Worm (Caenorhabditis elegans): ENCODE measurements around the gene col-41.

col-41 gene

DNA sequence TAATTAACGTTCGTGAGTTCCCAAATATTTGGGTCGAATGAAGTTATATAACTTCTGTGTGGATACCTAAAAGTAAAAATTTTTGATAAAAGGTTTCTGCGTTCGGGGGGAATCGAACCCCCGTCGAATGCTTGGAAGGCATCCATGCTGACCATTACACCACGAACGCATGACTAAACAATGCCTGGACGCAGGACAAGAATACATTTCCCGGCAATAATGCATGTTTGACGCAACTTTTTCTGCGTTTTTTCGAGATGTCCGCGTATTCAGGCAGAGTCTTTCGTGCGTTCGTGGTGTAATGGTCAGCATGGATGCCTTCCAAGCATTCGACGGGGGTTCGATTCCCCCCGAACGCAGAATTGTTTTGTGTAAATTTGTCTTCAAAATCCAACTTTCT is 24.4 kb upstream of the col-41 start (continued):
- TF ChIP-seq ama-1 (optimal IDR thresholded peaks at IDR 0.05) (no peak), ama-1 (GFP tag; optimal IDR thresholded peaks at IDR 0.05) (peak; percentile 34 to 89), dpl-1 (GFP tag; optimal IDR thresholded peaks at IDR 0.05) (peak; percentile 22), madf-6 (GFP tag; IDR thresholded peaks at IDR 0.05) (peak; percentile 59; the same call in 1 of the 2 replicates), snpc-1.3 (tag; optimal IDR thresholded peaks at IDR 0.05; ENCODE audit: insufficient read depth) (peak; percentile 68), nhr-90 (tag; optimal IDR thresholded peaks at IDR 0.05) (peak; percentile 89), ztf-3 (GFP tag; optimal IDR thresholded peaks at IDR 0.05) (peak; percentile 22), efl-1 (GFP tag; optimal IDR thresholded peaks at IDR 0.05) (no peak), Y53G8AR.9 (GFP tag; conservative IDR thresholded peaks at IDR 0.05) (peak; percentile 75; the same call in 1 of the 2 replicates), let-526 (GFP tag; IDR thresholded peaks at IDR 0.05) (peak; percentile 83), ekl-4 (GFP tag; IDR thresholded peaks at IDR 0.05) (peak; percentile 79), cebp-2 (GFP tag; IDR thresholded peaks at IDR 0.05) (peak; percentile 79; the same call in 1 of the 2 replicates), ztf-28 (GFP tag; IDR thresholded peaks at IDR 0.05) (peak; percentile 81), Y79H2A.3 (GFP tag; conservative IDR thresholded peaks at IDR 0.05) (0 out of 2 replicates have a peak, but pooled peaks have one; percentile 52), F22D6.2 (tag; optimal IDR thresholded peaks at IDR 0.05) (peak; percentile 53), lin-54 (GFP tag; optimal IDR thresholded peaks at IDR 0.05) (peak; percentile 59), xnd-1 (tag; optimal IDR thresholded peaks at IDR 0.05) (no peak), Y67H2A.10 (GFP tag; conservative IDR thresholded peaks at IDR 0.05) (0 out of 2 replicates have a peak, but pooled peaks have one; percentile 15), dox-1 (GFP tag; IDR thresholded peaks at IDR 0.05) (no peak; the same call in 1 of the 2 replicates), him-1 (tag; optimal IDR thresholded peaks at IDR 0.05) (peak; percentile 98), egrh-3 (GFP tag; IDR thresholded peaks at IDR 0.05) (peak; percentile 32; the same call in 1 of the 2 replicates), tlf-1 (GFP tag; optimal IDR thresholded peaks at IDR 0.05) (peak; percentile 21), repo-1 (tag; optimal IDR thresholded peaks at IDR 0.05) (peak; percentile 86), snpc-4 (GFP tag; optimal IDR thresholded peaks at IDR 0.05) (peak; percentile 78), snpc-4 (tag; optimal IDR thresholded peaks at IDR 0.05) (peak; percentile 56 to 89 (median 78)), athp-1 (tag; optimal IDR thresholded peaks at IDR 0.05) (peak; percentile 90), madf-3 (GFP tag; IDR thresholded peaks at IDR 0.05) (no peak), ztf-22 (GFP tag; optimal IDR thresholded peaks at IDR 0.05) (peak; percentile 19), egl-18 (GFP tag; IDR thresholded peaks at IDR 0.05) (peak; percentile 51; the same call in 1 of the 2 replicates), attf-5 (GFP tag; optimal IDR thresholded peaks at IDR 0.05) (peak; percentile 63), nhr-179 (tag; optimal IDR thresholded peaks at IDR 0.05) (peak; percentile 42), atf-7 (tag; optimal IDR thresholded peaks at IDR 0.05) (peak; percentile 59), ceh-79 (tag; optimal IDR thresholded peaks at IDR 0.05) (no peak), ceh-40 (GFP tag; IDR thresholded peaks at IDR 0.05) (peak; percentile 89; the same call in 1 of the 2 replicates), snpc-1.1 (tag; optimal IDR thresholded peaks at IDR 0.05; ENCODE audit: insufficient read depth) (peak; percentile 74), snpc-3.4 (tag; optimal IDR thresholded peaks at IDR 0.05) (peak; percentile 76), nhr-27 (tag; optimal IDR thresholded peaks at IDR 0.05) (peak; percentile 72), B0261.1 (tag; optimal IDR thresholded peaks at IDR 0.05) (peak; percentile 98), bed-2 (GFP tag; IDR thresholded peaks at IDR 0.05) (peak; percentile 69; the same call in 1 of the 2 replicates), pha-4 (tag; optimal IDR thresholded peaks at IDR 0.05) (no peak), mcd-1 (GFP tag; IDR thresholded peaks at IDR 0.05) (peak; percentile 78), zim-3 (tag; optimal IDR thresholded peaks at IDR 0.05) (peak; percentile 83), hlh-12 (tag; optimal IDR thresholded peaks at IDR 0.05) (peak; percentile 3), somi-1 (GFP tag; optimal IDR thresholded peaks at IDR 0.05) (peak; percentile 77), gei-17 (GFP tag; optimal IDR thresholded peaks at IDR 0.05) (peak; percentile 78), hmg-20 (GFP tag; IDR thresholded peaks at IDR 0.05) (peak; percentile 86), T26A5.8 (tag; optimal IDR thresholded peaks at IDR 0.05) (peak; percentile 21), akir-1 (GFP tag; optimal IDR thresholded peaks at IDR 0.05) (peak; percentile 46), F49E8.2 (tag; optimal IDR thresholded peaks at IDR 0.05; ENCODE audit: insufficient read depth) (no peak)

All from whole organism, young adult.